Worm (Caenorhabditis elegans) whole organism, L4 larva: ENCODE measurements around the gene soc-1.

Source experiments
- F26F4.8 ChIP-seq: fragments of 200-800 bp; sonication (Bioruptor generic); conservative IDR thresholded peaks from 2 replicates; pipeline ENCODE4 v1.3.6; 2022; ENCODE audit warnings: missing genetic modification characterization, missing compliant biosample characterization
- F37D6.2 ChIP-seq: sonication (generic microtip); optimal IDR thresholded peaks from 2 replicates; lab custom pipeline; 2016; ENCODE audit warnings: mild to moderate bottlenecking, missing genetic modification characterization, missing compliant biosample characterization
- R02D3.7 ChIP-seq: fragments of 150-350 bp; sonication (generic microtip); optimal IDR thresholded peaks from 3 replicates; lab custom pipeline; 2014; ENCODE audit warnings: missing biosample characterization, missing genetic modification characterization
- T26A8.4 ChIP-seq: fragments of 200-800 bp; sonication (Bioruptor generic); IDR thresholded peaks from 2 replicates; pipeline ENCODE4 v1.3.6; 2022; ENCODE audit warnings: missing genetic modification characterization, missing compliant biosample characterization
- Y105C5A.15 ChIP-seq: fragments of 200-800 bp; sonication (Bioruptor generic); IDR thresholded peaks from 2 replicates; pipeline ENCODE4 v1.3.6; 2022; ENCODE audit warnings: missing genetic modification characterization, missing compliant biosample characterization
- aha-1 ChIP-seq: fragments of 150-350 bp; peaks from one replicate; lab custom pipeline; 2014; ENCODE audit warnings: missing biosample characterization, missing genetic modification characterization
- attf-4 ChIP-seq: sonication (generic microtip); optimal IDR thresholded peaks from 3 replicates; lab custom pipeline; 2017; ENCODE audit warnings: missing biosample characterization, missing genetic modification characterization
- ceh-28 ChIP-seq: fragments of 150-350 bp; optimal IDR thresholded peaks from 2 replicates; lab custom pipeline; 2014; ENCODE audit warnings: missing biosample characterization, missing genetic modification reagents, missing genetic modification characterization
- ceh-32 ChIP-seq: sonication (generic microtip); optimal IDR thresholded peaks from 2 replicates; lab custom pipeline; 2016; ENCODE audit warnings: mild to moderate bottlenecking, missing genetic modification characterization, missing compliant biosample characterization; ENCODE audit not compliant: poor library complexity
- ctbp-1 ChIP-seq: fragments of 200-800 bp; sonication (Bioruptor generic); IDR thresholded peaks from 2 replicates; pipeline ENCODE4 v1.3.6; 2022; ENCODE audit warnings: missing genetic modification reagents, missing genetic modification characterization, missing compliant biosample characterization
- dmd-8 ChIP-seq: fragments of 200-800 bp; sonication (Bioruptor generic); IDR thresholded peaks from 2 replicates; pipeline ENCODE4 v1.3.6; 2022; ENCODE audit warnings: missing genetic modification characterization, missing compliant biosample characterization
- dpl-1 ChIP-seq: fragments of 150-350 bp; optimal IDR thresholded peaks from 2 replicates; lab custom pipeline; 2014; ENCODE audit warnings: missing biosample characterization, missing genetic modification reagents, missing genetic modification characterization
- dve-1 ChIP-seq: sonication (generic microtip); optimal IDR thresholded peaks from 2 replicates; lab custom pipeline; 2017; ENCODE audit warnings: antibody characterized with exemption, mild to moderate bottlenecking, missing genetic modification characterization, missing compliant biosample characterization; ENCODE audit not compliant: insufficient read depth
- egl-27 ChIP-seq: sonication (generic microtip); optimal IDR thresholded peaks from 3 replicates; lab custom pipeline; 2017; ENCODE audit warnings: missing biosample characterization, missing genetic modification reagents, missing genetic modification characterization
- egl-43 ChIP-seq: fragments of 200-800 bp; sonication (Bioruptor generic); IDR thresholded peaks from 2 replicates; pipeline ENCODE4 v1.3.6; 2022; ENCODE audit warnings: missing genetic modification reagents, missing genetic modification characterization, missing compliant biosample characterization
- fos-1 ChIP-seq: fragments of 150-350 bp; optimal IDR thresholded peaks from 2 replicates; lab custom pipeline; 2014; ENCODE audit warnings: missing biosample characterization, missing genetic modification characterization
- hlh-11 ChIP-seq: fragments of 200-800 bp; sonication (Bioruptor generic); optimal IDR thresholded peaks from 2 replicates; lab custom pipeline; 2018; ENCODE audit warnings: mild to moderate bottlenecking, missing genetic modification characterization, missing compliant biosample characterization
- hlh-30 ChIP-seq: sonication (generic microtip); optimal IDR thresholded peaks from 2 replicates; lab custom pipeline; 2017; ENCODE audit warnings: antibody characterized with exemption, mild to moderate bottlenecking, missing genetic modification characterization, missing compliant biosample characterization; ENCODE audit not compliant: insufficient read depth
- lim-7 ChIP-seq: fragments of 200-800 bp; sonication (Bioruptor generic); IDR thresholded peaks from 2 replicates; pipeline ENCODE4 v1.3.6; 2022; ENCODE audit warnings: missing genetic modification characterization, missing compliant biosample characterization
- lin-1 ChIP-seq: fragments of 200-800 bp; sonication (Bioruptor generic); IDR thresholded peaks from 2 replicates; pipeline ENCODE4 v1.3.6; 2022; ENCODE audit warnings: missing genetic modification reagents, missing genetic modification characterization, missing compliant biosample characterization
- lin-29 ChIP-seq: fragments of 200-800 bp; sonication (Bioruptor generic); IDR thresholded peaks from 2 replicates; pipeline ENCODE4 v1.3.6; 2022; ENCODE audit warnings: missing genetic modification reagents, missing genetic modification characterization, missing compliant biosample characterization
- lir-3 ChIP-seq: sonication (generic microtip); optimal IDR thresholded peaks from 2 replicates; lab custom pipeline; 2016; ENCODE audit warnings: mild to moderate bottlenecking, missing genetic modification characterization, missing compliant biosample characterization
- madf-5 ChIP-seq, 2 experiments: fragments of 200-800 bp; sonication (Bioruptor generic); IDR thresholded peaks; 2 replicates each; pipeline ENCODE4 v1.3.6; 2022; ENCODE audit warnings: missing compliant biosample characterization in 2 of 2, missing genetic modification characterization in 2 of 2
- madf-9 ChIP-seq: fragments of 200-800 bp; sonication (Bioruptor generic); conservative IDR thresholded peaks from 2 replicates; pipeline ENCODE4 v1.3.6; 2022; ENCODE audit warnings: missing genetic modification reagents, missing genetic modification characterization, missing compliant biosample characterization
- mdt-29 ChIP-seq: fragments of 200-800 bp; sonication (Bioruptor generic); IDR thresholded peaks from 2 replicates; pipeline ENCODE4 v1.3.6; 2022; ENCODE audit warnings: missing genetic modification reagents, missing genetic modification characterization, missing compliant biosample characterization
- mes-2 ChIP-seq: sonication (generic microtip); optimal IDR thresholded peaks from 2 replicates; lab custom pipeline; 2016; ENCODE audit warnings: missing genotype, mild to moderate bottlenecking, missing genetic modification characterization, missing compliant biosample characterization; ENCODE audit not compliant: poor library complexity, severe bottlenecking
- mxl-3 ChIP-seq: fragments of 200-800 bp; sonication (Bioruptor generic); optimal IDR thresholded peaks from 2 replicates; lab custom pipeline; 2018; ENCODE audit warnings: mild to moderate bottlenecking, missing genetic modification characterization, missing compliant biosample characterization
- nhr-11 ChIP-seq: fragments of 150-350 bp; optimal IDR thresholded peaks from 2 replicates; lab custom pipeline; 2014; ENCODE audit warnings: missing biosample characterization, missing genetic modification characterization
- nhr-111 ChIP-seq: fragments of 200-800 bp; sonication (Bioruptor generic); optimal IDR thresholded peaks from 2 replicates; lab custom pipeline; 2018; ENCODE audit warnings: mild to moderate bottlenecking, missing genetic modification characterization, missing compliant biosample characterization
- nhr-237 ChIP-seq: sonication (generic microtip); optimal IDR thresholded peaks from 2 replicates; lab custom pipeline; 2017; ENCODE audit warnings: missing biosample characterization, missing genetic modification characterization
- nhr-28 ChIP-seq: fragments of 150-350 bp; optimal IDR thresholded peaks from 2 replicates; lab custom pipeline; 2014; ENCODE audit warnings: missing biosample characterization, missing genetic modification characterization
- nhr-48 ChIP-seq: sonication (generic microtip); optimal IDR thresholded peaks from 2 replicates; lab custom pipeline; 2016; ENCODE audit warnings: mild to moderate bottlenecking, missing genetic modification characterization, missing compliant biosample characterization
- nhr-6 ChIP-seq: fragments of 150-350 bp; optimal IDR thresholded peaks from 2 replicates; lab custom pipeline; 2014; ENCODE audit warnings: missing biosample characterization, missing genetic modification characterization
- nhr-77 ChIP-seq: fragments of 150-350 bp; optimal IDR thresholded peaks from 2 replicates; lab custom pipeline; 2014; ENCODE audit warnings: missing biosample characterization, missing genetic modification characterization
- pha-4 ChIP-seq, 2 experiments: fragments of 150-350 bp in 1 of 2; fragments of 200-800 bp in 1 of 2; sonication (Bioruptor generic) in 1 of 2; IDR thresholded peaks in 1 of 2; optimal IDR thresholded peaks in 1 of 2; 2 replicates each; pipeline versions ENCODE4 v1.3.6 to Lab custom; 2014 to 2022; ENCODE audit warnings: missing genetic modification characterization in 2 of 2, missing genetic modification reagents in 2 of 2, missing biosample characterization in 1 of 2, missing compliant biosample characterization in 1 of 2
- set-16 ChIP-seq: fragments of 200-800 bp; sonication (Bioruptor generic); IDR thresholded peaks from 2 replicates; pipeline ENCODE4 v1.3.6; 2022; ENCODE audit warnings: missing genetic modification reagents, missing genetic modification characterization, missing compliant biosample characterization
- skn-1 ChIP-seq: fragments of 150-350 bp; optimal IDR thresholded peaks from 2 replicates; lab custom pipeline; 2014; ENCODE audit warnings: missing biosample characterization, missing genetic modification characterization
- snpc-1.2 ChIP-seq: fragments of 200-800 bp; sonication (Bioruptor generic); IDR thresholded peaks from 2 replicates; pipeline ENCODE4 v1.3.6; 2022; ENCODE audit warnings: missing genetic modification reagents, missing genetic modification characterization, missing compliant biosample characterization
- snpc-4 ChIP-seq: fragments of 150-350 bp; optimal IDR thresholded peaks from 2 replicates; lab custom pipeline; 2014; ENCODE audit warnings: missing biosample characterization, missing genetic modification characterization
- spr-1 ChIP-seq: sonication (generic microtip); optimal IDR thresholded peaks from 2 replicates; lab custom pipeline; 2016; ENCODE audit warnings: mild to moderate bottlenecking, missing genetic modification characterization, missing compliant biosample characterization
- spr-3 ChIP-seq: fragments of 200-800 bp; sonication (Bioruptor generic); optimal IDR thresholded peaks from 2 replicates; lab custom pipeline; 2018; ENCODE audit warnings: mild to moderate bottlenecking, missing genetic modification characterization, missing compliant biosample characterization
- tag-97 ChIP-seq: fragments of 200-800 bp; sonication (Bioruptor generic); IDR thresholded peaks from 2 replicates; pipeline ENCODE4 v1.3.6; 2022; ENCODE audit warnings: missing genetic modification characterization, missing compliant biosample characterization
- tra-1 ChIP-seq: fragments of 200-800 bp; sonication (Bioruptor generic); IDR thresholded peaks from 2 replicates; pipeline ENCODE4 v1.3.6; 2022; ENCODE audit warnings: missing genetic modification reagents, missing genetic modification characterization, missing compliant biosample characterization
- unc-130 ChIP-seq: sonication (generic microtip); optimal IDR thresholded peaks from 2 replicates; lab custom pipeline; 2016; ENCODE audit warnings: missing genetic modification reagents, missing genetic modification characterization, missing compliant biosample characterization
- unc-62 ChIP-seq, 3 experiments: fragments of 150-350 bp in 1 of 3; sonication (generic microtip); optimal IDR thresholded peaks in 2 of 3; peaks in 1 of 3; 1 replicate in 1 of 3; 2 replicates in 2 of 3; lab custom pipeline; 2014 to 2017; ENCODE audit warnings: missing biosample characterization in 3 of 3, missing genetic modification characterization in 3 of 3, missing genetic modification reagents in 3 of 3, missing genotype in 1 of 3

The soc-1 gene

ce11 chrV:4651480-4651879 lies 8.7 kb downstream of the soc-1 start (continued):
- no peak for TF ChIP-seq F37D6.2 (tag; lab: Kevin White, UChicago)
- no peak for TF ChIP-seq nhr-77 (tag; lab: Kevin White, UChicago)
- TF ChIP-seq attf-4 (tag; lab: Kevin White, UChicago): no peak
- TF ChIP-seq dmd-8: no peak
- no peak for TF ChIP-seq madf-9
- TF ChIP-seq madf-5 (GFP tag; IDR thresholded peaks at IDR 0.05; lab: Robert Waterston, UW): no peak
- TF ChIP-seq nhr-111: no peak
- peak; percentile 3 for TF ChIP-seq dpl-1 (GFP tag; lab: Kevin White, UChicago)
- no peak for TF ChIP-seq hlh-30
- TF ChIP-seq snpc-4 (tag; lab: Kevin White, UChicago): no peak
- TF ChIP-seq set-16: no peak
- peak in 1 of 2 experiments; percentile 5 for TF ChIP-seq unc-62 (GFP tag; optimal IDR thresholded peaks at IDR 0.05 in 1 of 2; lab: Kevin White, UChicago)
- no peak for TF ChIP-seq unc-62 (tag; optimal IDR thresholded peaks at IDR 0.05; lab: Kevin White, UChicago)
- peak; percentile 21 for TF ChIP-seq spr-3 (GFP tag; lab: Kevin White, UChicago)
- TF ChIP-seq R02D3.7 (tag; lab: Kevin White, UChicago): no peak
- TF ChIP-seq nhr-48 (tag; lab: Kevin White, UChicago): peak; percentile 68
- TF ChIP-seq ceh-28: no peak
- no peak for TF ChIP-seq mdt-29 (GFP tag; lab: Robert Waterston, UW)
- TF ChIP-seq mes-2 (tag; lab: Kevin White, UChicago): no peak
- no peak for TF ChIP-seq lim-7 (GFP tag; lab: Robert Waterston, UW)
- TF ChIP-seq Y105C5A.15 (GFP tag; lab: Robert Waterston, UW): no peak
- no peak for TF ChIP-seq pha-4 (GFP tag; IDR thresholded peaks at IDR 0.05; lab: Robert Waterston, UW)
- no peak for TF ChIP-seq pha-4 (tag; optimal IDR thresholded peaks at IDR 0.05; lab: Kevin White, UChicago)
- no peak for TF ChIP-seq lin-1 (GFP tag; lab: Robert Waterston, UW)
- peak; percentile 70 for TF ChIP-seq mxl-3
- TF ChIP-seq nhr-11 (tag; lab: Kevin White, UChicago): no peak
- TF ChIP-seq spr-1 (tag; lab: Kevin White, UChicago): peak; percentile 54
- no peak for TF ChIP-seq nhr-237 (tag; lab: Kevin White, UChicago)

DNA sequence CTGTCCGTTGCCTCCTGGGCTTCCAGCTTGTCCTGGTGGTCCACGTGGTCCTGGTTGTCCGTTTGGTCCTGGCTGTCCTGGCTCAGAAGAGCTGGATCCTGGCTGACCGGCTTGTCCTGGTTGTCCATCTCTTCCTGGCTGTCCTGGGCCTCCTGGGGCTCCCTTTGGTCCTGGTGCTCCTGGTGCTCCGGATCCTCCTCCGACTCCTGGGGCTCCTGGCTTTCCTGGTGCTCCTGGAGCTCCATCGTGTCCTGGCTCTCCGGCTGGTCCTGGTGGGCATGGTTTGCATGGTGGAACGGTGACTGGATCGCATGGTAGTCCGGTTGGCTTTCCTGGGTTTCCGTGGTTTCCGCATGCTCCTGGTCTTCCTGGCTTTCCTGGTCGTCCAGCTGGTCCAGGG lies 10.3 kb downstream of the soc-1 start:
- TF ChIP-seq nhr-28 (no peak), spr-3 (GFP tag; lab: Kevin White, UChicago) (no peak), madf-9 (no peak), unc-62 (GFP tag; optimal IDR thresholded peaks at IDR 0.05 in 1 of 2; lab: Kevin White, UChicago) (no peak), unc-62 (tag; optimal IDR thresholded peaks at IDR 0.05; lab: Kevin White, UChicago) (no peak), Y105C5A.15 (GFP tag; lab: Robert Waterston, UW) (no peak), dve-1 (no peak), ctbp-1 (GFP tag; lab: Robert Waterston, UW) (0 out of 2 replicates have a peak, but pooled peaks have one; percentile 6), T26A8.4 (GFP tag; lab: Robert Waterston, UW) (peak; percentile 29; the same call in 1 of the 2 replicates), tra-1 (GFP tag; lab: Robert Waterston, UW) (0 out of 2 replicates have a peak, but pooled peaks have one; percentile 29), tag-97 (GFP tag; lab: Robert Waterston, UW) (no peak), lin-29 (no peak), fos-1 (tag; lab: Kevin White, UChicago) (no peak), nhr-6 (tag; lab: Kevin White, UChicago) (no peak), ceh-32 (tag; lab: Kevin White, UChicago) (no peak), lir-3 (tag; lab: Kevin White, UChicago) (no peak), dmd-8 (no peak), snpc-1.2 (GFP tag; lab: Robert Waterston, UW) (no peak), madf-5 (GFP tag; IDR thresholded peaks at IDR 0.05; lab: Robert Waterston, UW) (peak; percentile 30 to 79; a peak in 1 of 4 replicates), egl-27 (no peak), mxl-3 (peak; percentile 17), F26F4.8 (GFP tag; lab: Robert Waterston, UW) (no peak), skn-1 (no peak), hlh-11 (no peak), unc-130 (GFP tag; lab: Kevin White, UChicago) (no peak), F37D6.2 (tag; lab: Kevin White, UChicago) (no peak), aha-1 (tag; lab: Kevin White, UChicago) (no peak), set-16 (peak; percentile 99), egl-43 (GFP tag; lab: Robert Waterston, UW) (0 out of 2 replicates have a peak, but pooled peaks have one; percentile 26), R02D3.7 (tag; lab: Kevin White, UChicago) (no peak)
- TF ChIP-seq, all 104 proteins: peak for 7
